In genomic region chrX:12203555-12203955, dm6 we compare ENCODE assay signal across 1 fruit fly cellular context.
TF ChIP-seq lines count a peak whose summit lies in the region.

No protein-coding gene starts in this region.

TF ChIP-seq in whole organism, embryonic, 481 proteins besides CTCF, POLR2A, EP300 and RAD21 (continued from another document and continues in another):
- TF ChIP-seq tin (GFP tag; optimal IDR thresholded peaks at IDR 0.05; lab: Kevin White, UChicago) (peak; percentile 27), CG2202 (tag; optimal IDR thresholded peaks at IDR 0.05; lab: Kevin White, UChicago) (peak; percentile 60), MTF-1 (GFP tag; optimal IDR thresholded peaks at IDR 0.05; lab: Kevin White, UChicago; ENCODE audit: borderline replicate concordance) (peak; percentile 79), CG18262 (tag; optimal IDR thresholded peaks at IDR 0.05; lab: Kevin White, UChicago) (peak; percentile 18), CG3407 (GFP tag; optimal IDR thresholded peaks at IDR 0.05; lab: Kevin White, UChicago) (peak; percentile 79), CG17361 (GFP tag; IDR thresholded peaks at IDR 0.05; lab: Robert Waterston, UW) (no peak), Scr (GFP tag; IDR thresholded peaks at IDR 0.05; lab: Robert Waterston, UW; ENCODE audit: partially characterized antibody) (peak; percentile 46), toy (GFP tag; IDR thresholded peaks at IDR 0.05; lab: Robert Waterston, UW) (no peak), insv (GFP tag; optimal IDR thresholded peaks at IDR 0.05; lab: Kevin White, UChicago) (peak in 1 of 2 experiments; percentile 69), BEAF-32 (GFP tag; optimal IDR thresholded peaks at IDR 0.05; lab: Kevin White, UChicago) (peak; percentile 11), CG34376 (GFP tag; optimal IDR thresholded peaks at IDR 0.05; lab: Kevin White, UChicago) (peak; percentile 81), Tbp (GFP tag; optimal IDR thresholded peaks at IDR 0.05; lab: Kevin White, UChicago) (no peak), Dad (GFP tag; optimal IDR thresholded peaks at IDR 0.05; lab: Kevin White, UChicago) (peak; percentile 50), CG12299 (tag; optimal IDR thresholded peaks at IDR 0.05; lab: Kevin White, UChicago) (peak; percentile 58), CG1647 (GFP tag; optimal IDR thresholded peaks at IDR 0.05; lab: Kevin White, UChicago) (peak; percentile 23), phol (tag; optimal IDR thresholded peaks at IDR 0.05; lab: Kevin White, UChicago) (peak; percentile 48), wek (GFP tag; optimal IDR thresholded peaks at IDR 0.05; lab: Kevin White, UChicago) (peak; percentile 79), Chrac-16 (GFP tag; optimal IDR thresholded peaks at IDR 0.05; lab: Kevin White, UChicago) (no peak), pita (GFP tag; optimal IDR thresholded peaks at IDR 0.05; lab: Kevin White, UChicago) (no peak), Six4 (GFP tag; optimal IDR thresholded peaks at IDR 0.05; lab: Kevin White, UChicago) (peak; percentile 61), CG7556 (GFP tag; optimal IDR thresholded peaks at IDR 0.05; lab: Kevin White, UChicago) (peak; percentile 32), bbx (GFP tag; IDR thresholded peaks at IDR 0.05; lab: Robert Waterston, UW; ENCODE audit: partially characterized antibody) (peak; percentile 68), gfzf (GFP tag; optimal IDR thresholded peaks at IDR 0.05; lab: Kevin White, UChicago) (peak; percentile 82), CG15269 (tag; optimal IDR thresholded peaks at IDR 0.05; lab: Kevin White, UChicago) (peak; percentile 69), CG6254 (GFP tag; optimal IDR thresholded peaks at IDR 0.05; lab: Kevin White, UChicago) (peak; percentile 71), sima (GFP tag; optimal IDR thresholded peaks at IDR 0.05; lab: Kevin White, UChicago) (no peak), CG2199 (GFP tag; IDR thresholded peaks at IDR 0.05; lab: Robert Waterston, UW) (peak; percentile 78; the same call in 2 of the 3 replicates), gt (GFP tag; IDR thresholded peaks at IDR 0.05; lab: Robert Waterston, UW) (no peak), Poxn (GFP tag; IDR thresholded peaks at IDR 0.05; lab: Robert Waterston, UW) (no peak), CG15514 (GFP tag; optimal IDR thresholded peaks at IDR 0.05; lab: Kevin White, UChicago) (peak; percentile 79), cas (GFP tag; IDR thresholded peaks at IDR 0.05; lab: Robert Waterston, UW) (no peak), CG9215 (GFP tag; IDR thresholded peaks at IDR 0.05; lab: Robert Waterston, UW) (no peak), zf30C (GFP tag; optimal IDR thresholded peaks at IDR 0.05; lab: Kevin White, UChicago) (peak; percentile 48), H15 (GFP tag; IDR thresholded peaks at IDR 0.05; lab: Robert Waterston, UW) (0 out of 3 replicates have a peak, but pooled peaks have one; percentile 49), Ets97D (GFP tag; optimal IDR thresholded peaks at IDR 0.05; lab: Kevin White, UChicago) (peak; percentile 98), bcd (GFP tag; optimal IDR thresholded peaks at IDR 0.05; lab: Kevin White, UChicago) (peak; percentile 77), rib (GFP tag; IDR thresholded peaks at IDR 0.05; lab: Robert Waterston, UW) (peak; percentile 88), CG12236 (GFP tag; optimal IDR thresholded peaks at IDR 0.05; lab: Kevin White, UChicago) (peak; percentile 15), Lhr (GFP tag; optimal IDR thresholded peaks at IDR 0.05; lab: Kevin White, UChicago) (peak; percentile 70), odd (GFP tag; optimal IDR thresholded peaks at IDR 0.05; lab: Kevin White, UChicago) (peak; percentile 86), esg (GFP tag; conservative IDR thresholded peaks at IDR 0.05; lab: Robert Waterston, UW) (no peak), bigmax (GFP tag; optimal IDR thresholded peaks at IDR 0.05; lab: Kevin White, UChicago) (peak; percentile 58), Opbp (GFP tag; IDR thresholded peaks at IDR 0.05; lab: Robert Waterston, UW; ENCODE audit: partially characterized antibody) (peak; percentile 51; the same call in 1 of the 3 replicates), chif (GFP tag; optimal IDR thresholded peaks at IDR 0.05; lab: Kevin White, UChicago) (peak; percentile 32 to 59), lbe (GFP tag; optimal IDR thresholded peaks at IDR 0.05; lab: Kevin White, UChicago) (peak; percentile 20), Hr51 (GFP tag; optimal IDR thresholded peaks at IDR 0.05; lab: Kevin White, UChicago) (peak; percentile 48 to 69), D19A (tag; optimal IDR thresholded peaks at IDR 0.05; lab: Kevin White, UChicago) (no peak), CG8944 (GFP tag; optimal IDR thresholded peaks at IDR 0.05; lab: Kevin White, UChicago) (peak; percentile 18), cato (GFP tag; optimal IDR thresholded peaks at IDR 0.05; lab: Kevin White, UChicago; ENCODE audit: borderline replicate concordance) (no peak), kah (GFP tag; optimal IDR thresholded peaks at IDR 0.05; lab: Kevin White, UChicago) (peak; percentile 75), CG12071 (GFP tag; optimal IDR thresholded peaks at IDR 0.05; lab: Kevin White, UChicago) (peak; percentile 85), unc-4 (GFP tag; IDR thresholded peaks at IDR 0.05; lab: Robert Waterston, UW; ENCODE audit: partially characterized antibody) (no peak; the same call in 1 of the 2 replicates), CG13296 (GFP tag; optimal IDR thresholded peaks at IDR 0.05; lab: Kevin White, UChicago) (peak; percentile 75), CG9817 (tag; optimal IDR thresholded peaks at IDR 0.05; lab: Kevin White, UChicago) (peak; percentile 37), ind (GFP tag; optimal IDR thresholded peaks at IDR 0.05; lab: Kevin White, UChicago) (peak; percentile 22), Doc2 (GFP tag; IDR thresholded peaks at IDR 0.05; lab: Robert Waterston, UW) (no peak), CG7786 (GFP tag; optimal IDR thresholded peaks at IDR 0.05; lab: Kevin White, UChicago) (peak; percentile 34), YL-1 (GFP tag; optimal IDR thresholded peaks at IDR 0.05; lab: Kevin White, UChicago) (peak; percentile 67), Hmr (GFP tag; optimal IDR thresholded peaks at IDR 0.05; lab: Kevin White, UChicago) (peak; percentile 84), MESR4 (GFP tag; optimal IDR thresholded peaks at IDR 0.05; lab: Kevin White, UChicago) (peak; percentile 15), Med (GFP tag; lab: Kevin White, UChicago) (peak; percentile 95), Hr39 (optimal IDR thresholded peaks at IDR 0.05; lab: Kevin White, UChicago) (no peak), Bgb (GFP tag; IDR thresholded peaks at IDR 0.05; lab: Robert Waterston, UW; ENCODE audit: partially characterized antibody) (peak; percentile 53; the same call in 1 of the 2 replicates), fd96Cb (tag; optimal IDR thresholded peaks at IDR 0.05; lab: Kevin White, UChicago) (peak; percentile 8), Dbx (GFP tag; IDR thresholded peaks at IDR 0.05; lab: Robert Waterston, UW) (peak; percentile 72; the same call in 2 of the 3 replicates), Ada2b (GFP tag; IDR thresholded peaks at IDR 0.05; lab: Robert Waterston, UW) (no peak; the same call in 1 of the 2 replicates), trem (tag; optimal IDR thresholded peaks at IDR 0.05; lab: Kevin White, UChicago) (peak; percentile 31), CG1832 (GFP tag; optimal IDR thresholded peaks at IDR 0.05; lab: Kevin White, UChicago) (peak; percentile 66), CG30403 (GFP tag; optimal IDR thresholded peaks at IDR 0.05; lab: Kevin White, UChicago) (peak; percentile 28), sens-2 (GFP tag; IDR thresholded peaks at IDR 0.05; lab: Robert Waterston, UW) (peak; percentile 82), CG6175 (GFP tag; IDR thresholded peaks at IDR 0.05; lab: Robert Waterston, UW) (0 out of 3 replicates have a peak, but pooled peaks have one; percentile 67), Aef1 (GFP tag; IDR thresholded peaks at IDR 0.05; lab: Robert Waterston, UW) (no peak), HmgD (GFP tag; optimal IDR thresholded peaks at IDR 0.05; lab: Kevin White, UChicago) (peak; percentile 58), Abd-B (GFP tag; optimal IDR thresholded peaks at IDR 0.05; lab: Kevin White, UChicago) (no peak), ken (GFP tag; IDR thresholded peaks at IDR 0.05; lab: Robert Waterston, UW) (peak; percentile 68; the same call in 2 of the 3 replicates), CrebB (tag; optimal IDR thresholded peaks at IDR 0.05; lab: Kevin White, UChicago) (peak; percentile 72), da (GFP tag; optimal IDR thresholded peaks at IDR 0.05; lab: Kevin White, UChicago) (no peak), CG12391 (tag; optimal IDR thresholded peaks at IDR 0.05; lab: Kevin White, UChicago) (peak; percentile 49), CG1602 (GFP tag; optimal IDR thresholded peaks at IDR 0.05; lab: Kevin White, UChicago) (no peak), knrl (GFP tag; IDR thresholded peaks at IDR 0.05; lab: Robert Waterston, UW; ENCODE audit: partially characterized antibody) (no peak), nom (GFP tag; optimal IDR thresholded peaks at IDR 0.05; lab: Kevin White, UChicago) (peak; percentile 82), Nf-YB (GFP tag; optimal IDR thresholded peaks at IDR 0.05; lab: Kevin White, UChicago) (peak; percentile 57), CG9797 (GFP tag; optimal IDR thresholded peaks at IDR 0.05; lab: Kevin White, UChicago) (peak; percentile 73), Jarid2 (GFP tag; optimal IDR thresholded peaks at IDR 0.05; lab: Kevin White, UChicago) (peak; percentile 97), CG30431 (GFP tag; optimal IDR thresholded peaks at IDR 0.05; lab: Kevin White, UChicago) (no peak), lov (optimal IDR thresholded peaks at IDR 0.05; lab: Kevin White, UChicago) (no peak), lov (GFP tag; IDR thresholded peaks at IDR 0.05; lab: Robert Waterston, UW) (peak; percentile 89; the same call in 2 of the 3 replicates), tap (tag; optimal IDR thresholded peaks at IDR 0.05; lab: Kevin White, UChicago) (no peak), crol (GFP tag; IDR thresholded peaks at IDR 0.05; lab: Robert Waterston, UW) (no peak; the same call in 1 of the 2 replicates), mam (GFP tag; optimal IDR thresholded peaks at IDR 0.05; lab: Kevin White, UChicago) (peak; percentile 18), vfl (GFP tag; optimal IDR thresholded peaks at IDR 0.05; lab: Kevin White, UChicago) (no peak), mirr (GFP tag; optimal IDR thresholded peaks at IDR 0.05; lab: Kevin White, UChicago) (peak; percentile 77), Meics (GFP tag; optimal IDR thresholded peaks at IDR 0.05; lab: Kevin White, UChicago) (peak; percentile 77), yki (optimal IDR thresholded peaks at IDR 0.05; lab: Kevin White, UChicago) (peak; percentile 85), run (tag; optimal IDR thresholded peaks at IDR 0.05; lab: Kevin White, UChicago) (peak; percentile 46), CG17328 (GFP tag; IDR thresholded peaks at IDR 0.05; lab: Robert Waterston, UW) (peak; percentile 83), al (GFP tag; IDR thresholded peaks at IDR 0.05; lab: Robert Waterston, UW) (no peak; the same call in 1 of the 2 replicates), slou (GFP tag; optimal IDR thresholded peaks at IDR 0.05; lab: Kevin White, UChicago) (no peak), Dek (tag; optimal IDR thresholded peaks at IDR 0.05; lab: Kevin White, UChicago) (peak; percentile 16), lab (GFP tag; optimal IDR thresholded peaks at IDR 0.05; lab: Kevin White, UChicago) (peak; percentile 90), CG1792 (GFP tag; optimal IDR thresholded peaks at IDR 0.05; lab: Kevin White, UChicago) (peak; percentile 61), eve (GFP tag; optimal IDR thresholded peaks at IDR 0.05; lab: Kevin White, UChicago) (no peak), CG8281 (tag; optimal IDR thresholded peaks at IDR 0.05; lab: Kevin White, UChicago) (peak; percentile 31), CG3281 (GFP tag; optimal IDR thresholded peaks at IDR 0.05; lab: Kevin White, UChicago) (peak; percentile 78), Ptx1 (GFP tag; IDR thresholded peaks at IDR 0.05; lab: Robert Waterston, UW) (peak; percentile 32; the same call in 1 of the 2 replicates), CG4617 (GFP tag; optimal IDR thresholded peaks at IDR 0.05; lab: Kevin White, UChicago; ENCODE audit: borderline replicate concordance) (no peak), CG11247 (GFP tag; IDR thresholded peaks at IDR 0.05; lab: Robert Waterston, UW) (peak; percentile 75), CG42726 (GFP tag; IDR thresholded peaks at IDR 0.05; lab: Robert Waterston, UW; ENCODE audit: partially characterized antibody) (peak; percentile 75), ttk (GFP tag; IDR thresholded peaks at IDR 0.05; lab: Robert Waterston, UW) (peak; percentile 57), Hr3 (GFP tag; optimal IDR thresholded peaks at IDR 0.05; lab: Kevin White, UChicago) (peak; percentile 8), Rx (GFP tag; IDR thresholded peaks at IDR 0.05; lab: Robert Waterston, UW) (peak; percentile 66), disco-r (GFP tag; optimal IDR thresholded peaks at IDR 0.05; lab: Kevin White, UChicago) (peak; percentile 12), Rfx (GFP tag; IDR thresholded peaks at IDR 0.05; lab: Robert Waterston, UW) (peak; percentile 79), fru (optimal IDR thresholded peaks at IDR 0.05; lab: Kevin White, UChicago) (no peak), CG4730 (GFP tag; IDR thresholded peaks at IDR 0.05; lab: Robert Waterston, UW) (peak; percentile 44; the same call in 1 of the 2 replicates), CG8924 (tag; optimal IDR thresholded peaks at IDR 0.05; lab: Kevin White, UChicago) (no peak), CG6272 (GFP tag; IDR thresholded peaks at IDR 0.05; lab: Robert Waterston, UW) (no peak; the same call in 1 of the 2 replicates), CG4282 (GFP tag; optimal IDR thresholded peaks at IDR 0.05; lab: Kevin White, UChicago) (no peak), ara (GFP tag; IDR thresholded peaks at IDR 0.05; lab: Robert Waterston, UW) (peak; percentile 64; the same call in 1 of the 2 replicates), lmd (GFP tag; IDR thresholded peaks at IDR 0.05; lab: Robert Waterston, UW) (0 out of 2 replicates have a peak, but pooled peaks have one; percentile 13), CG6854 (GFP tag; optimal IDR thresholded peaks at IDR 0.05; lab: Kevin White, UChicago) (peak; percentile 83), CG4328 (GFP tag; optimal IDR thresholded peaks at IDR 0.05; lab: Kevin White, UChicago) (peak; percentile 72), CG7357 (GFP tag; IDR thresholded peaks at IDR 0.05; lab: Robert Waterston, UW) (no peak), lola (GFP tag; optimal IDR thresholded peaks at IDR 0.05; lab: Kevin White, UChicago) (peak in 1 of 3 experiments; percentile 20), ERR (GFP tag; optimal IDR thresholded peaks at IDR 0.05; lab: Kevin White, UChicago) (peak; percentile 44), Nf-YA (GFP tag; IDR thresholded peaks at IDR 0.05; lab: Robert Waterston, UW) (peak; percentile 68), sna (GFP tag; IDR thresholded peaks at IDR 0.05; lab: Robert Waterston, UW; ENCODE audit: partially characterized antibody) (peak; percentile 57), CG31365 (tag; optimal IDR thresholded peaks at IDR 0.05; lab: Kevin White, UChicago) (peak; percentile 57), Gsc (GFP tag; IDR thresholded peaks at IDR 0.05; lab: Robert Waterston, UW) (no peak)
